Worm (Caenorhabditis elegans): ENCODE results near the gene M163.9.

- no peak for TF ChIP-seq W03F9.2 (tag; optimal IDR thresholded peaks at IDR 0.05)
- no peak for TF ChIP-seq him-1 (tag; optimal IDR thresholded peaks at IDR 0.05)
Observed at ce11 chrX:14505578-14506353, 36.4 kb downstream of the M163.9 start.
